Fruit fly (Drosophila melanogaster): ENCODE measurements around the gene CG14218.

Gene CG14218

dm6 chrX:19606558-19606957, 24.8 kb upstream of the CG14218 start:
- TF ChIP-seq klu (GFP tag; IDR thresholded peaks at IDR 0.05) (no peak), ftz-f1 (GFP tag; optimal IDR thresholded peaks at IDR 0.05) (peak; percentile 35), CG12219 (GFP tag; optimal IDR thresholded peaks at IDR 0.05) (no peak), slp2 (GFP tag; optimal IDR thresholded peaks at IDR 0.05) (no peak), HmgD (GFP tag; optimal IDR thresholded peaks at IDR 0.05) (no peak), gsb (GFP tag; IDR thresholded peaks at IDR 0.05) (no peak), CG6765 (GFP tag; optimal IDR thresholded peaks at IDR 0.05) (no peak), crc (GFP tag; optimal IDR thresholded peaks at IDR 0.05) (no peak), CG10543 (GFP tag; optimal IDR thresholded peaks at IDR 0.05) (no peak), vvl (GFP tag; IDR thresholded peaks at IDR 0.05) (peak; percentile 0; the same call in 1 of the 2 replicates), tgo (GFP tag; IDR thresholded peaks at IDR 0.05) (no peak), chn (GFP tag; optimal IDR thresholded peaks at IDR 0.05) (no peak), cato (GFP tag; optimal IDR thresholded peaks at IDR 0.05; ENCODE audit: borderline replicate concordance) (no peak), disco-r (GFP tag; optimal IDR thresholded peaks at IDR 0.05) (no peak), CG10267 (tag; optimal IDR thresholded peaks at IDR 0.05) (no peak), CG16813 (GFP tag; IDR thresholded peaks at IDR 0.05; ENCODE audit: partially characterized antibody) (no peak), CG9437 (GFP tag; optimal IDR thresholded peaks at IDR 0.05) (no peak), CG31365 (tag; optimal IDR thresholded peaks at IDR 0.05) (no peak), kni (GFP tag; optimal IDR thresholded peaks at IDR 0.05) (no peak), CG5180 (GFP tag; optimal IDR thresholded peaks at IDR 0.05) (peak; percentile 61), chinmo (GFP tag; IDR thresholded peaks at IDR 0.05; ENCODE audit: partially characterized antibody) (0 out of 4 replicates have a peak, but pooled peaks have one; percentile 48), Med (GFP tag) (peak; percentile 41), Adf1 (GFP tag; IDR thresholded peaks at IDR 0.05) (no peak), sr (GFP tag; IDR thresholded peaks at IDR 0.05) (peak; percentile 82), pho (GFP tag; optimal IDR thresholded peaks at IDR 0.05) (no peak), knrl (GFP tag; IDR thresholded peaks at IDR 0.05; ENCODE audit: partially characterized antibody) (no peak), kah (GFP tag; optimal IDR thresholded peaks at IDR 0.05) (no peak), CG14441 (GFP tag; IDR thresholded peaks at IDR 0.05) (0 out of 2 replicates have a peak, but pooled peaks have one; percentile 18), CG5245 (GFP tag; optimal IDR thresholded peaks at IDR 0.05) (no peak), CG10366 (GFP tag; IDR thresholded peaks at IDR 0.05) (no peak), CG8281 (tag; optimal IDR thresholded peaks at IDR 0.05) (no peak), H2.0 (GFP tag; IDR thresholded peaks at IDR 0.05) (no peak), CG18476 (GFP tag; optimal IDR thresholded peaks at IDR 0.05) (no peak), gce (GFP tag; IDR thresholded peaks at IDR 0.05) (no peak), CG9876 (GFP tag; optimal IDR thresholded peaks at IDR 0.05) (no peak), zfh1 (GFP tag; IDR thresholded peaks at IDR 0.05) (no peak), B-H1 (GFP tag; IDR thresholded peaks at IDR 0.05) (no peak), corto (GFP tag; optimal IDR thresholded peaks at IDR 0.05) (no peak), dimm (GFP tag; IDR thresholded peaks at IDR 0.05) (no peak), MBD-R2 (GFP tag; IDR thresholded peaks at IDR 0.05) (no peak), shn (GFP tag; optimal IDR thresholded peaks at IDR 0.05) (no peak), lilli (GFP tag; optimal IDR thresholded peaks at IDR 0.05) (no peak), Pdp1 (GFP tag; optimal IDR thresholded peaks at IDR 0.05) (peak in 1 of 2 experiments; percentile 76), nerfin-1 (tag; optimal IDR thresholded peaks at IDR 0.05) (no peak), Gug (GFP tag; IDR thresholded peaks at IDR 0.05) (no peak), Antp (GFP tag; optimal IDR thresholded peaks at IDR 0.05) (no peak)

All from whole organism, embryonic.